Fruit fly (Drosophila melanogaster): ENCODE data around the gene mip130.
A peak's percentile ranks its signal among the peaks of the same experiment; 100 is the strongest.

mip130 gene

DNA sequence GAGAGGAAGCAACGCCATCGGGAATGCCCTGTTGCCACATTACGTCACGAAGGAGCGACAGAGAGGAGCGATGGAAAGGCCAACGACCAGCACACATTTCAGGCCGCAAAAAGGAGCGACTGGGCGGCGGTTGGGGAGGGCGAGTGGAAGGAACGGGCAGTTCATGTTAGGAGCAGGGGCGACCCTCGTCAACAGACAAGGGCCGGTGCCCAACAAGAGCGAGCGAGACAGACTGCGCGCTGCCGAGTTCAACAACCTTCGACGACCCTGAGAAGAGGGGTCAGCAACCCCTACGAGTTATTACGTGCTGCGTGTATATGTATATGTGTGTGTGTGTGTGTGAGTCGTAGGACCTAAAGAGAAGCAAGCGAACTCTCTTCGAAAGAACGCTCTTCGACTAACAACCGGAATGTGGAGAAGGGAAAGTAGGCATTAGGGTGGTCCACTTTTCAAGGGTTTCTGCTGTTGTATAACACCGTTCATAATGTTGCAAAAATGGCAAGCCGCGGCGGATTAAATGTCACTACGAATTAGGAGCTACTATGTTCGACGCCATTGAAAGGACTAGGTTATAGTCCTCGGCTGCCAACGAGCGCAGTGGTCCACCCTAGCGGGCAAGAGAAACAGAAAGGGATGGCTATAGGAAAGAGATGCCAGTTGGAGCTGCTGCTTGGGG lies 43.5 kb downstream of the mip130 start (continued):
- TF ChIP-seq CG11560 (tag; IDR thresholded peaks at IDR 0.05) (peak; percentile 67; the same call in 1 of the 3 replicates), dimm (GFP tag; IDR thresholded peaks at IDR 0.05) (peak; percentile 81), eve (GFP tag; optimal IDR thresholded peaks at IDR 0.05) (no peak), CG8765 (GFP tag; IDR thresholded peaks at IDR 0.05) (peak; percentile 89), row (GFP tag; IDR thresholded peaks at IDR 0.05) (peak; percentile 89), gem (tag; optimal IDR thresholded peaks at IDR 0.05) (peak; percentile 96), h (optimal IDR thresholded peaks at IDR 0.05) (no peak), BEAF-32 (GFP tag; optimal IDR thresholded peaks at IDR 0.05) (no peak), danr (GFP tag; IDR thresholded peaks at IDR 0.05) (peak; percentile 76; the same call in 1 of the 2 replicates), lbe (GFP tag; optimal IDR thresholded peaks at IDR 0.05) (peak; percentile 97), CG8924 (tag; optimal IDR thresholded peaks at IDR 0.05) (peak; percentile 95), CG17912 (GFP tag; optimal IDR thresholded peaks at IDR 0.05) (peak; percentile 74), CG12659 (GFP tag; optimal IDR thresholded peaks at IDR 0.05) (peak; percentile 95), unc-4 (GFP tag; IDR thresholded peaks at IDR 0.05; ENCODE audit: partially characterized antibody) (no peak), CG15011 (GFP tag; optimal IDR thresholded peaks at IDR 0.05) (peak; percentile 91), Mrtf (GFP tag; IDR thresholded peaks at IDR 0.05) (peak; percentile 92)

DNA sequence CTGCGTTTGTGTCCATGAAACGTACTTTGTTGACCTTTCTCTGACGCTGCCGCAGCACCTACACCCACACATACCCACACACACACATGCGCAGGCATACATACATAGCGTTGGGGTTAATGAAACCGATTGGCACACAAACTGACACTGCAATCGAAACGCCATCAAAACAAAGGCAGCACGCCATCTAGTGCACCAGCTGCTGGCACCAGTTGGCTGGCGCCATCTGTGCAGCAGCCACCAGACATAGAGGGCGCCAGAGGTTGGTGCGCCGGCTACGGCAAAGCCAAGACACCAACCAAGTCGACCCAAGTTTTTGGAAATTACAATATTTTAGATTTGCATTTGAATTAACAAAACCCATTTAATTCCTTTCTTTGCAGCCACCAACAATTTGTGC lies 44.9 kb downstream of the mip130 start:
- TF ChIP-seq bcd (GFP tag; optimal IDR thresholded peaks at IDR 0.05) = peak; percentile 67
- TF ChIP-seq Side (GFP tag; optimal IDR thresholded peaks at IDR 0.05) = peak; percentile 73
- TF ChIP-seq salm (tag; optimal IDR thresholded peaks at IDR 0.05) = no peak
- peak; percentile 68 for TF ChIP-seq CG5245 (GFP tag; optimal IDR thresholded peaks at IDR 0.05)
- TF ChIP-seq pros (GFP tag; optimal IDR thresholded peaks at IDR 0.05) = no peak
- TF ChIP-seq CG4854 (GFP tag; optimal IDR thresholded peaks at IDR 0.05) = peak; percentile 50
- TF ChIP-seq Bdp1 (GFP tag; optimal IDR thresholded peaks at IDR 0.05) = peak; percentile 52
- TF ChIP-seq ac (GFP tag; optimal IDR thresholded peaks at IDR 0.05) = no peak
- TF ChIP-seq crp (GFP tag; optimal IDR thresholded peaks at IDR 0.05) = peak in 1 of 2 experiments; percentile 15
- TF ChIP-seq org-1 (GFP tag; optimal IDR thresholded peaks at IDR 0.05) = no peak
- TF ChIP-seq maf-S (GFP tag; optimal IDR thresholded peaks at IDR 0.05) = peak; percentile 64
- TF ChIP-seq CG6813 (GFP tag; optimal IDR thresholded peaks at IDR 0.05) = no peak
- peak; percentile 37; the same call in 2 of the 3 replicates for TF ChIP-seq row (GFP tag; IDR thresholded peaks at IDR 0.05)
- TF ChIP-seq Fer3 (tag; optimal IDR thresholded peaks at IDR 0.05) = peak; percentile 39
- TF ChIP-seq CG8944 (GFP tag; optimal IDR thresholded peaks at IDR 0.05) = peak; percentile 83
- peak; percentile 72; the same call in 1 of the 2 replicates for TF ChIP-seq HLH3B (GFP tag; IDR thresholded peaks at IDR 0.05)
- peak; percentile 84; the same call in 1 of the 2 replicates for TF ChIP-seq CG42726 (GFP tag; IDR thresholded peaks at IDR 0.05; ENCODE audit: partially characterized antibody)
- TF ChIP-seq H15 (GFP tag; IDR thresholded peaks at IDR 0.05) = peak; percentile 68; the same call in 2 of the 3 replicates
- peak; percentile 49 for TF ChIP-seq Mad (GFP tag; optimal IDR thresholded peaks at IDR 0.05)
- peak; percentile 39 for TF ChIP-seq CG14965 (GFP tag; optimal IDR thresholded peaks at IDR 0.05; ENCODE audit: borderline replicate concordance)
- no peak for TF ChIP-seq CG3995 (GFP tag; optimal IDR thresholded peaks at IDR 0.05)
- peak; percentile 3 for TF ChIP-seq sd (tag; optimal IDR thresholded peaks at IDR 0.05)
- no peak for TF ChIP-seq dmrt99B (tag; optimal IDR thresholded peaks at IDR 0.05)
- TF ChIP-seq CkIIα-i1 (GFP tag; IDR thresholded peaks at IDR 0.05) = no peak
- no peak for TF ChIP-seq CG2129 (GFP tag; IDR thresholded peaks at IDR 0.05; ENCODE audit: partially characterized antibody)
- TF ChIP-seq Med (GFP tag) = peak; percentile 97
- no peak for TF ChIP-seq gsb-n (tag; optimal IDR thresholded peaks at IDR 0.05)
- TF ChIP-seq CG12219 (GFP tag; optimal IDR thresholded peaks at IDR 0.05) = no peak
- TF ChIP-seq CG4360 (GFP tag; IDR thresholded peaks at IDR 0.05) = no peak
- peak; percentile 38 for TF ChIP-seq Usf (GFP tag; optimal IDR thresholded peaks at IDR 0.05)
- TF ChIP-seq shn (GFP tag; optimal IDR thresholded peaks at IDR 0.05) = peak; percentile 67
- TF ChIP-seq BtbVII (GFP tag; optimal IDR thresholded peaks at IDR 0.05) = no peak
- no peak for TF ChIP-seq CG10321 (GFP tag; IDR thresholded peaks at IDR 0.05)
- TF ChIP-seq tap (tag; optimal IDR thresholded peaks at IDR 0.05) = no peak
